Worm (Caenorhabditis elegans) whole organism, L2 larva: ENCODE measurements around the gene kle-2.

Experiments
- blmp-1 ChIP-seq: sonication (generic microtip); optimal IDR thresholded peaks from 2 replicates; lab custom pipeline; 2017; ENCODE audit warnings: missing genetic modification characterization, mild to moderate bottlenecking, missing compliant biosample characterization, antibody characterized with exemption, moderate library complexity; ENCODE audit not compliant: insufficient read depth
- nhr-129 ChIP-seq: fragments of 150-350 bp; optimal IDR thresholded peaks from 2 replicates; lab custom pipeline; 2014; ENCODE audit warnings: missing biosample characterization, missing genetic modification characterization
- ztf-1 ChIP-seq: fragments of 200-800 bp; sonication (Bioruptor generic); conservative IDR thresholded peaks from 2 replicates; pipeline ENCODE4 v1.3.6; 2022; ENCODE audit warnings: missing genetic modification characterization, missing compliant biosample characterization

- TF ChIP-seq ztf-1 = no peak
- TF ChIP-seq nhr-129 (tag; lab: Kevin White, UChicago) = no peak
- no peak for TF ChIP-seq blmp-1 (tag; lab: Kevin White, UChicago)
These were observed 6.2 kb downstream of the kle-2 start for ce11 chrIII:7947677-7948076.
